Worm (Caenorhabditis elegans): Measurements from ENCODE around the gene unc-18.

DNA sequence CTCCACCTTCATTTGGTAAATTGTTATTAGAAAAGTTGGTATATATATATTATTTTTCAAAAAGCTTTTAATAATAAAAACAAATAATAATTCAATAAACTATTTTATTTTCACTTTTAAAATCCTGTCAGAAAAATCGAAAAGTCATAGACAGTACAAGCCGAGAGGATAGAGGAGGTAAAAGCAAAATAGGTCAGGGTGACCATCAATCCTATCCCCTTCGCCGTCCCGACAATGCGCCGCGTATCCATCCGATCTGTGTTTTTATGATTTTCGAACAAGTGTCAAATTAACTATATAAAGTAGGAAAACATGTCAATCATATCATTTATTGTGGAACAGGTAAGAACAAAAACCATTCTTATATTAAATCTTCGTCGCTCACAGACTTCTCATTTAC lies 17.3 kb upstream of the unc-18 start:
- TF ChIP-seq ceh-100 (GFP tag; IDR thresholded peaks at IDR 0.05) (no peak), gei-17 (GFP tag; optimal IDR thresholded peaks at IDR 0.05) (no peak)
